Worm (Caenorhabditis elegans): Measurements from ENCODE around the gene srab-23.

- TF ChIP-seq klf-2 (GFP tag; conservative IDR thresholded peaks at IDR 0.05) (no peak), T22C8.4 (GFP tag; IDR thresholded peaks at IDR 0.05) (no peak), cog-1 (tag; optimal IDR thresholded peaks at IDR 0.05) (no peak), tab-1 (GFP tag; IDR thresholded peaks at IDR 0.05) (no peak)
Measured at ce11 chrV:2027787-2028186, 7.7 kb downstream of the srab-23 start, which contains the start of gene srab-13.

Measured in whole organism, midembryonic.